Worm (Caenorhabditis elegans): ENCODE measurements around the gene B0035.13.
"Not testable (repeated sequence)": the region's sequence is repeated elsewhere in the genome, so short reads cannot be mapped to it uniquely, and the experiment has no call there.

Gene B0035.13

DNA sequence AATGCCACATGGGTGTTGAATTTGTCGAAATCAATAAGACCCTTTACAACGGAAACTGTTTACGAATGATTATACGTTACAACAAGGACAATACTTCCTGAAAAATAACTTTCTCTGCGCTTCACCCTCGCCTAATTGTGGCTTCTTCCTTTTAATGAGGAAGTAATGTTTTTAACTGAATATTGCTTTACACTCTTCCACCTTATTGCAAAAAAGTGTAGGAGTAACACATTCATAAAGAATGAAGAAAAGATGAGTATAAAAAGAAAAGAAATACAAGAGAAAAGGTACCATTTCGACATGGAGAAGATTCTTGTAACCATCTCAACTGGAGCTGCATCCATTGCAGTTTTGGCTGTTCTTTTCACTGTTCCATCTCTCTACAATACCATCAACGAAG, 43.4 kb downstream of the B0035.13 start, which contains the start of gene col-126:
col-126 (plus strand) TSS at position 301 of the 400 bp plus-strand sequence.
- TF ChIP-seq pax-3 (tag; optimal IDR thresholded peaks at IDR 0.05); ceh-8 (GFP tag; optimal IDR thresholded peaks at IDR 0.05); sox-4 (tag; optimal IDR thresholded peaks at IDR 0.05): not testable (repeated sequence)

DNA sequence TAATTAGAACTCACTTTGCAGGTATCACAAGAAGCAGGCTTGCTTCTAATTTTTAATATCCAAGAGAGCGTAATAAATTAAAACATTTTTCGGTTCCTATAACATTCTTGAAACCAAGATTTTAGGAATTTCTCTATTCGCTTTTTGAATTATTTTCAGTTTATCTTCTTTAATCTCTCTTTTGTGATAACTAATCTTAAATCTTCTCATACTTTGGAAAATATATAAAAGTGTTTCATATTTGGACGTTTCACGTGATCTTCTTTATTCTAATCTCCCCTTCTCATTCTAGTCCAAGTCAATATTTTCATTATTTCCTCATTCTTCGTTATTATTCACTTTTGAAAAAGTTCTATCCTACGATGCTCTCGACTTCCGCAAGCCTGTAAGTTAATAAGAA, 45.0 kb downstream of the B0035.13 start, which contains the start of gene F54D1.1:
F54D1.1 (plus strand) TSS at position 301 of the 400 bp plus-strand sequence.
- TF ChIP-seq xbp-1 (tag; optimal IDR thresholded peaks at IDR 0.05) = no peak
- no peak for TF ChIP-seq C34B4.2 (tag; optimal IDR thresholded peaks at IDR 0.05)
- TF ChIP-seq fkh-8 (tag; optimal IDR thresholded peaks at IDR 0.05) = peak; percentile 28
- peak; percentile 70 for TF ChIP-seq dsc-1 (tag; optimal IDR thresholded peaks at IDR 0.05)
- TF ChIP-seq sptf-1 (tag; optimal IDR thresholded peaks at IDR 0.05) = no peak
- TF ChIP-seq lir-3 (tag; optimal IDR thresholded peaks at IDR 0.05; ENCODE audit: poor library complexity) = no peak

DNA sequence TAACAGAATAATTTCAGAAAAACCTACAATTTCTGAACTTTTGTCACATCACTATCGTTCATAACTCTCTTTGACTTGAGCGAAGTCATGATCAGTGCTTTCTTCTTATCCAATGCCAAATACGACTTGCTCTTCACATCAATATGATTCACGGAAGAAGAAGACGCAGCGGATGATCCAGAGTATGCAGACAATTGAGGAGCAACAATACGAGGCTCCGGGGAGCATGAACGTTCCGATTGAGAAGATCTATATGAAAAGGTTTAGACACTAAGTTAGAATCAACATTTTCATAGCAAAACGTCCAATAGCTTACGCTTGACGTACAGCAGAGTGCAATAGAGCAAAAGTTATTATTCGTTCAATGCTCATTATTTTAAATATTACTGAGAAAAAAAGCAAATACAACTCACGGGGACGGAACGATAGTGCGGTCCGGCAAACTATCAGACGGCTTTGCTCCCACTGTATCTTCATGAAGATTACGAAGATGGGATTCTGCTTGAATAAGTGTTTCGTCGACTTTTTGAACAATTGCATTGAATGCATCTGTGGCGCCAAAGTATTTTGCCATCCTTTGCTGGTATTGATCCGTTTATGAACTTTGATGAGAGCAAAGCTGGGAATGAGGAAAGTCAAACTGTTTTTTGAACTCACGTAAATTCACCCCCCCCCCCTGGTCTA, 45.8 kb downstream of the B0035.13 start, which contains the start of gene C05C12.5:
C05C12.5 (minus strand) TSS at position 642 of the 684 bp plus-strand sequence.
- no peak for TF ChIP-seq hpl-2 (GFP tag; optimal IDR thresholded peaks at IDR 0.05)
- no peak for TF ChIP-seq nhr-76 (tag; optimal IDR thresholded peaks at IDR 0.05)
- no peak for TF ChIP-seq C16A3.4 (tag; optimal IDR thresholded peaks at IDR 0.05)
- no peak for TF ChIP-seq efl-1 (optimal IDR thresholded peaks at IDR 0.05)
- peak in 1 of 2 experiments; percentile 72 for TF ChIP-seq efl-1 (GFP tag; optimal IDR thresholded peaks at IDR 0.05 in 1 of 2)
- no peak for TF ChIP-seq lin-13 (GFP tag; optimal IDR thresholded peaks at IDR 0.05)

DNA sequence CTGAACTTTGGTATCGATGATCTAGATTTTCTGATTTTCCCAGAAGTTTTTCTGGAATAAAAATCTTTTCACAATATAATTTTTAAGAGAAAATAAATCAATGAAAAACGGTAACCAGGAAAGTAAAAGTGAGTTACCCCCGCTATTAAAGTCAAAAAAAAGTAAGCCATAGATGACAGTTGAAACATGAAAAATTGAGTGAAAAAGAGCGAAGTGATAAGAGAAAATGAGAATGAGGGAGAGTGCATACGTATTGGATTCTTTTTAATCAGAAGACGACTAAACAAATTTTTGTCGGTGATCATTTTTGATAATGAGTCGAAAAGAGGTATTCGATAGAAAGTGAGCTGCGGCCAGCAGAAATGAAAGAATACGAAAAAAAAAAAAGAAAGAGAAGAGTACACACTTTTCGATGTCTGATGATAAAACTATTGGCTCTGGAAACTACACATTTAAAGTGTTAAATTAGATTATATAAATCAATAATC, 47.0 kb downstream of the B0035.13 start, which contains the start of gene gtl-1:
gtl-1 (minus strand) TSS at position 51 of the 488 bp plus-strand sequence.
- no peak for TF ChIP-seq nhr-19 (GFP tag; conservative IDR thresholded peaks at IDR 0.05)
- no peak for TF ChIP-seq nhr-76 (tag; optimal IDR thresholded peaks at IDR 0.05)
- no peak for TF ChIP-seq nhr-84 (tag; optimal IDR thresholded peaks at IDR 0.05)
- no peak for TF ChIP-seq dsc-1 (tag; optimal IDR thresholded peaks at IDR 0.05)
- TF ChIP-seq zip-4 (GFP tag; optimal IDR thresholded peaks at IDR 0.05) = no peak
- TF ChIP-seq efl-1 (optimal IDR thresholded peaks at IDR 0.05) = no peak
- TF ChIP-seq efl-1 (GFP tag; optimal IDR thresholded peaks at IDR 0.05 in 1 of 2) = peak in 1 of 2 experiments; percentile 49
- TF ChIP-seq alr-1 (tag; optimal IDR thresholded peaks at IDR 0.05; ENCODE audit: borderline replicate concordance) = no peak
- no peak for TF ChIP-seq sup-37 (GFP tag; optimal IDR thresholded peaks at IDR 0.05)
- TF ChIP-seq hlh-4 (tag; optimal IDR thresholded peaks at IDR 0.05) = no peak
- TF ChIP-seq ceh-63 (GFP tag; optimal IDR thresholded peaks at IDR 0.05) = no peak
- peak; percentile 52 for TF ChIP-seq elt-2 (tag; optimal IDR thresholded peaks at IDR 0.05)
- no peak for TF ChIP-seq Y116A8C.19 (tag; optimal IDR thresholded peaks at IDR 0.05; ENCODE audit: borderline replicate concordance)

DNA sequence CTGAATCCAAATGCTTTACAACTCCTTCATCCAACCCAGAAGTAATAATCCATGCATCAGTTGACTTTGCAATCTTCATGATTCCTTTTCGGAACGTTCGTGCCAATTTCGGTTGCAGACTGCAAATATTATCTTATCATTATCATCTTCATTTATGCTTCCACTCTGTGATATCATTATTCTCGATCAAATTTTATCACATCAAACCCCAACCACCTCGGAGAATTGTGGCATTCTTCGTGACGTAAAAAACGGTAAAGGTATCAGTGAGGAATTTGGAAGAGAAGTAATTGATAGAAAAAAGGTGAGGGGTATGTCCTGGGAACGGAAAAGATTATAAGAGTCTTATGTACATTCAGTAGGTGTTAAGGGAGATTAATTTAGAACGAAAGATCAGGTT, 49.0 kb downstream of the B0035.13 start:
- TF ChIP-seq ceh-90 (tag; optimal IDR thresholded peaks at IDR 0.05) (no peak), ama-1 (optimal IDR thresholded peaks at IDR 0.05) (no peak), tlp-1 (tag; optimal IDR thresholded peaks at IDR 0.05) (peak; percentile 7), pqm-1 (tag; optimal IDR thresholded peaks at IDR 0.05) (peak; percentile 73), elt-2 (tag; optimal IDR thresholded peaks at IDR 0.05) (peak; percentile 66), fkh-10 (GFP tag; optimal IDR thresholded peaks at IDR 0.05) (no peak)
